Fruit fly (Drosophila melanogaster) whole organism, embryonic: ENCODE measurements around the gene Mgstl.

Source experiments
- Bgb ChIP-seq: fragments of 200-800 bp; sonication (Bioruptor generic); IDR thresholded peaks from 2 replicates; pipeline ENCODE4 v1.3.6; 2022; ENCODE audit warnings: missing biosample characterization, missing genetic modification characterization; ENCODE audit not compliant: partially characterized antibody
- CG11085 ChIP-seq: fragments of 200-800 bp; sonication (Bioruptor generic); IDR thresholded peaks from 2 replicates; pipeline ENCODE4 v1.3.6; 2022; ENCODE audit warnings: missing biosample characterization, missing genetic modification characterization
- CG1233 ChIP-seq: fragments of 200-800 bp; sonication (Bioruptor generic); optimal IDR thresholded peaks from 4 replicates; lab custom pipeline; 2018; ENCODE audit warnings: missing biosample characterization, mild to moderate bottlenecking, missing genetic modification characterization
- CG13296 ChIP-seq: fragments of 200-800 bp; sonication (Bioruptor generic); optimal IDR thresholded peaks from 3 replicates; lab custom pipeline; 2018; ENCODE audit warnings: missing biosample characterization, mild to moderate bottlenecking, missing genetic modification characterization
- CG13624 ChIP-seq: fragments of 200-800 bp; sonication (Bioruptor generic); optimal IDR thresholded peaks from 2 replicates; lab custom pipeline; 2016; ENCODE audit warnings: missing biosample characterization, missing genetic modification characterization
- CG14441 ChIP-seq: fragments of 200-800 bp; sonication (Bioruptor generic); IDR thresholded peaks from 2 replicates; pipeline ENCODE4 v1.3.6; 2022; ENCODE audit warnings: missing biosample characterization, missing genetic modification characterization
- CG15073 ChIP-seq: fragments of 200-800 bp; sonication (Bioruptor generic); optimal IDR thresholded peaks from 2 replicates; lab custom pipeline; 2016; ENCODE audit warnings: missing biosample characterization, missing genetic modification characterization
- CG17328 ChIP-seq: fragments of 200-800 bp; sonication (Bioruptor generic); IDR thresholded peaks from 2 replicates; pipeline ENCODE4 v1.3.6; 2022; ENCODE audit warnings: missing biosample characterization, missing genetic modification characterization
- CG17829 ChIP-seq: fragments of 200-800 bp; optimal IDR thresholded peaks from 2 replicates; lab custom pipeline; 2019; ENCODE audit warnings: missing biosample characterization, mild to moderate bottlenecking, missing genetic modification characterization, moderate library complexity
- CG17912 ChIP-seq: fragments of 200-800 bp; sonication (Bioruptor generic); optimal IDR thresholded peaks from 2 replicates; lab custom pipeline; 2018; ENCODE audit warnings: missing biosample characterization, mild to moderate bottlenecking, missing genetic modification characterization
- CG1792 ChIP-seq: fragments of 200-800 bp; sonication (Bioruptor generic); optimal IDR thresholded peaks from 2 replicates; lab custom pipeline; 2016; ENCODE audit warnings: missing biosample characterization, missing genetic modification characterization
- CG18011 ChIP-seq: fragments of 200-800 bp; sonication (Bioruptor generic); optimal IDR thresholded peaks from 2 replicates; lab custom pipeline; 2017; ENCODE audit warnings: missing biosample characterization, missing genetic modification characterization, mild to moderate bottlenecking, moderate library complexity, missing genotype
- CG30431 ChIP-seq: fragments of 200-800 bp; sonication (Bioruptor generic); optimal IDR thresholded peaks from 2 replicates; lab custom pipeline; 2017; ENCODE audit warnings: missing biosample characterization, missing genetic modification characterization
- CG31224 ChIP-seq: fragments of 200-800 bp; sonication (Bioruptor generic); IDR thresholded peaks from 2 replicates; pipeline ENCODE4 v1.3.6; 2022; ENCODE audit warnings: missing biosample characterization, missing genetic modification characterization
- CG31388 ChIP-seq: fragments of 200-800 bp; sonication (Bioruptor generic); optimal IDR thresholded peaks from 2 replicates; lab custom pipeline; 2016; ENCODE audit warnings: missing biosample characterization, missing genetic modification characterization
- CG3281 ChIP-seq: fragments of 200-800 bp; sonication (Bioruptor generic); optimal IDR thresholded peaks from 3 replicates; lab custom pipeline; 2017; ENCODE audit warnings: missing biosample characterization, mild to moderate bottlenecking, missing genetic modification characterization
- CG6175 ChIP-seq: fragments of 200-800 bp; sonication (Bioruptor generic); IDR thresholded peaks from 3 replicates; pipeline ENCODE4 v1.3.6; 2022; ENCODE audit warnings: missing biosample characterization, missing genetic modification characterization
- CG7987 ChIP-seq: fragments of 200-800 bp; sonication (Bioruptor generic); optimal IDR thresholded peaks from 2 replicates; lab custom pipeline; 2018; ENCODE audit warnings: missing biosample characterization, mild to moderate bottlenecking, missing genetic modification characterization, moderate library complexity
- CG8359 ChIP-seq: fragments of 200-800 bp; sonication (Bioruptor generic); optimal IDR thresholded peaks from 2 replicates; lab custom pipeline; 2017; ENCODE audit warnings: missing biosample characterization, mild to moderate bottlenecking, missing genetic modification characterization, borderline replicate concordance
- CG8765 ChIP-seq: fragments of 200-800 bp; sonication (Bioruptor generic); IDR thresholded peaks from 2 replicates; pipeline ENCODE4 v1.3.6; 2022; ENCODE audit warnings: missing biosample characterization, missing genetic modification characterization
- CG9609 ChIP-seq: fragments of 200-800 bp; sonication (Bioruptor generic); optimal IDR thresholded peaks from 3 replicates; lab custom pipeline; 2016; ENCODE audit warnings: missing biosample characterization, missing genetic modification characterization
- CG9727 ChIP-seq: fragments of 200-800 bp; sonication (Bioruptor generic); optimal IDR thresholded peaks from 3 replicates; lab custom pipeline; 2017; ENCODE audit warnings: missing biosample characterization, mild to moderate bottlenecking, missing genetic modification characterization
- Dek ChIP-seq: fragments of 200-800 bp; sonication (Bioruptor generic); optimal IDR thresholded peaks from 3 replicates; lab custom pipeline; 2019; ENCODE audit warnings: missing biosample characterization, mild to moderate bottlenecking, missing genetic modification characterization, moderate library complexity
- Doc2 ChIP-seq: fragments of 200-800 bp; sonication (Bioruptor generic); IDR thresholded peaks from 2 replicates; pipeline ENCODE4 v1.3.6; 2022; ENCODE audit warnings: missing biosample characterization, missing genetic modification characterization
- Drgx ChIP-seq: fragments of 200-800 bp; sonication (Bioruptor generic); IDR thresholded peaks from 2 replicates; pipeline ENCODE4 v1.3.6; 2022; ENCODE audit warnings: missing biosample characterization, missing genetic modification characterization
- Eip74EF ChIP-seq, 2 experiments: fragments of 200-800 bp in 1 of 2; fragments of >200 bp in 1 of 2; sonication (Bioruptor generic) in 1 of 2; optimal IDR thresholded peaks; 2 replicates each; lab custom pipeline; 2017 to 2019; ENCODE audit warnings: missing biosample characterization in 2 of 2, missing genetic modification characterization in 2 of 2, mild to moderate bottlenecking in 1 of 2, moderate library complexity in 1 of 2
- Hmr ChIP-seq: fragments of 200-800 bp; sonication (Bioruptor generic); optimal IDR thresholded peaks from 3 replicates; lab custom pipeline; 2017; ENCODE audit warnings: mild to moderate bottlenecking, missing biosample characterization, missing genetic modification reagents, missing genetic modification characterization
- Jarid2 ChIP-seq: fragments of 200-800 bp; sonication (Bioruptor generic); optimal IDR thresholded peaks from 3 replicates; lab custom pipeline; 2017; ENCODE audit warnings: mild to moderate bottlenecking, missing biosample characterization, missing genetic modification reagents, missing genetic modification characterization
- Lim3 ChIP-seq: fragments of 200-800 bp; sonication (Bioruptor generic); IDR thresholded peaks from 2 replicates; pipeline ENCODE4 v1.3.6; 2022; ENCODE audit warnings: missing biosample characterization, missing genetic modification characterization
- Sry-δ ChIP-seq: fragments of 200-800 bp; sonication (Bioruptor generic); optimal IDR thresholded peaks from 2 replicates; lab custom pipeline; 2016; ENCODE audit warnings: missing biosample characterization, missing genetic modification characterization
- al ChIP-seq: fragments of 200-800 bp; sonication (Bioruptor generic); IDR thresholded peaks from 2 replicates; pipeline ENCODE4 v1.3.6; 2022; ENCODE audit warnings: missing biosample characterization, missing genetic modification characterization
- crp ChIP-seq, 2 experiments: fragments of 200-800 bp; sonication (Bioruptor generic); optimal IDR thresholded peaks; 2 replicates in 1 of 2; 3 replicates in 1 of 2; lab custom pipeline; 2017; ENCODE audit warnings: missing biosample characterization in 2 of 2, missing genetic modification characterization in 2 of 2, mild to moderate bottlenecking in 1 of 2, moderate library complexity in 1 of 2
- ewg ChIP-seq: fragments of 200-800 bp; sonication (Bioruptor generic); optimal IDR thresholded peaks from 3 replicates; lab custom pipeline; 2017; ENCODE audit warnings: mild to moderate bottlenecking, missing biosample characterization, missing genetic modification reagents, missing genetic modification characterization
- eyg ChIP-seq: fragments of 200-800 bp; sonication (Bioruptor generic); optimal IDR thresholded peaks from 3 replicates; lab custom pipeline; 2016; ENCODE audit warnings: missing biosample characterization, missing genetic modification characterization
- gem ChIP-seq: fragments of 200-800 bp; sonication (Bioruptor generic); optimal IDR thresholded peaks from 2 replicates; lab custom pipeline; 2019; ENCODE audit warnings: missing biosample characterization, mild to moderate bottlenecking, missing genetic modification characterization, moderate library complexity
- hbn ChIP-seq: fragments of 200-800 bp; sonication (Bioruptor generic); IDR thresholded peaks from 2 replicates; pipeline ENCODE4 v1.3.6; 2022; ENCODE audit warnings: missing biosample characterization, missing genetic modification characterization; ENCODE audit not compliant: partially characterized antibody
- ind ChIP-seq: fragments of 200-800 bp; sonication (Bioruptor generic); optimal IDR thresholded peaks from 3 replicates; lab custom pipeline; 2016; ENCODE audit warnings: missing biosample characterization, missing genetic modification characterization
- jing ChIP-seq: fragments of 200-800 bp; sonication (Bioruptor generic); optimal IDR thresholded peaks from 2 replicates; lab custom pipeline; 2018; ENCODE audit warnings: missing biosample characterization, mild to moderate bottlenecking, missing genetic modification characterization
- ken ChIP-seq: fragments of 200-800 bp; sonication (Bioruptor generic); IDR thresholded peaks from 3 replicates; pipeline ENCODE4 v1.3.6; 2022; ENCODE audit warnings: missing biosample characterization, missing genetic modification characterization
- mam ChIP-seq: fragments of 200-800 bp; sonication (Bioruptor generic); optimal IDR thresholded peaks from 3 replicates; lab custom pipeline; 2016; ENCODE audit warnings: missing biosample characterization, missing genetic modification characterization
- nerfin-1 ChIP-seq: fragments of 200-800 bp; sonication (Bioruptor generic); optimal IDR thresholded peaks from 3 replicates; lab custom pipeline; 2019; ENCODE audit warnings: missing biosample characterization, mild to moderate bottlenecking, missing genetic modification characterization, moderate library complexity
- shn ChIP-seq: fragments of 200-800 bp; sonication (Bioruptor generic); optimal IDR thresholded peaks from 3 replicates; lab custom pipeline; 2016; ENCODE audit warnings: missing biosample characterization, missing genetic modification characterization
- sqz ChIP-seq: fragments of 200-800 bp; sonication (Bioruptor generic); optimal IDR thresholded peaks from 3 replicates; lab custom pipeline; 2018; ENCODE audit warnings: missing biosample characterization, mild to moderate bottlenecking, missing genetic modification characterization
- sr ChIP-seq: fragments of 200-800 bp; sonication (Bioruptor generic); IDR thresholded peaks from 3 replicates; pipeline ENCODE4 v1.3.6; 2022; ENCODE audit warnings: missing biosample characterization, missing genetic modification characterization
- trem ChIP-seq: fragments of 200-800 bp; optimal IDR thresholded peaks from 3 replicates; lab custom pipeline; 2019; ENCODE audit warnings: missing biosample characterization, mild to moderate bottlenecking, missing genetic modification characterization, moderate library complexity
- unc-4 ChIP-seq: fragments of 200-800 bp; sonication (Bioruptor generic); IDR thresholded peaks from 2 replicates; pipeline ENCODE4 v1.3.6; 2022; ENCODE audit warnings: missing biosample characterization, missing genetic modification characterization; ENCODE audit not compliant: partially characterized antibody
- unpg ChIP-seq: fragments of 200-800 bp; sonication (Bioruptor generic); optimal IDR thresholded peaks from 3 replicates; lab custom pipeline; 2018; ENCODE audit warnings: missing biosample characterization, mild to moderate bottlenecking, missing genetic modification characterization, moderate library complexity
- zen2 ChIP-seq: fragments of 200-800 bp; sonication (Bioruptor generic); IDR thresholded peaks from 3 replicates; pipeline ENCODE4 v1.3.6; 2022; ENCODE audit warnings: missing biosample characterization, missing genetic modification characterization; ENCODE audit not compliant: partially characterized antibody

Gene Mgstl

DNA sequence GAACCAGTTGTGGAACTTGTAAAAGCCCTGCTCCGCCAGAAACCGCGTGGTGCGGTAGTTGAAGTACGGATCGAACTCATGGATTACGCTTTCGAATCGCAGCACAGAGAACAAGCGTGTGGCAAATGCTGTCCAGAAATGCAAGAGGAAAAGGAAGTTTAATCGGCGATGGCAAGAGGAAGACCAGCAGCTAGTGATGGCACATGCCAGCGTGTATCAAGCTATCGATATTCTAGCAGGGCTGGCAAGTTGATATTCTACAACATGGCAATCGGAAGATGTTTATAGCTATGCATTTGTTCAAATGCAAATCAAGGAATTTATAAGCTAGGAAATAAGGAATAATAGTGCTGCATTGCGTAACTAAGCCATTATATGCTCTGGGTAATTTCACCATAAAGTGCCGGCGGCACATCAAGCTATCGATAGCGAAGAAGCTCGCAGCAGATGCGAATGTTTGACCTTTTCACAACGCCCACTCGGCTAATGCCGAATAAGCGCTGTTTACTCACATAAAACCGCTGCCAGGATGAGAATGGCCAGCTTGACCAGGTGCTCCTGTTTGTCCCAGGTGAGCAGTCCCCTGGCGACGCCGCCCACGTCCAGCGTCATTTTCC is 11.3 kb downstream of the Mgstl start (continued):
- TF ChIP-seq CG13296 (GFP tag; lab: Kevin White, UChicago) (peak; percentile 88), CG31224 (GFP tag; lab: Robert Waterston, UW) (peak; percentile 37; the same call in 1 of the 2 replicates), mam (GFP tag; lab: Kevin White, UChicago) (peak; percentile 74), CG1233 (GFP tag; lab: Kevin White, UChicago) (peak; percentile 84), CG6175 (GFP tag; lab: Robert Waterston, UW) (peak; percentile 40; the same call in 1 of the 3 replicates), unpg (GFP tag; lab: Kevin White, UChicago) (peak; percentile 68), al (GFP tag; lab: Robert Waterston, UW) (peak; percentile 48; the same call in 1 of the 2 replicates), zen2 (GFP tag; lab: Robert Waterston, UW) (no peak; the same call in 2 of the 3 replicates), CG8359 (peak; percentile 39), CG9609 (peak; percentile 55), CG7987 (GFP tag; lab: Kevin White, UChicago) (peak; percentile 94), jing (GFP tag; lab: Kevin White, UChicago) (no peak), sqz (peak; percentile 73), hbn (GFP tag; lab: Robert Waterston, UW) (peak; percentile 66), CG17829 (peak; percentile 58), Drgx (GFP tag; lab: Robert Waterston, UW) (peak; percentile 49; the same call in 1 of the 2 replicates), shn (GFP tag; lab: Kevin White, UChicago) (peak; percentile 68), CG9727 (GFP tag; lab: Kevin White, UChicago) (peak; percentile 85), Eip74EF (GFP tag; optimal IDR thresholded peaks at IDR 0.05; lab: Kevin White, UChicago) (peak in 1 of 2 experiments; percentile 30), gem (tag; lab: Kevin White, UChicago) (peak; percentile 53), unc-4 (GFP tag; lab: Robert Waterston, UW) (peak; percentile 74), CG1792 (GFP tag; lab: Kevin White, UChicago) (peak; percentile 75), CG17328 (peak; percentile 78), trem (tag; lab: Kevin White, UChicago) (peak; percentile 71), CG13624 (GFP tag; lab: Kevin White, UChicago) (peak; percentile 71), Hmr (GFP tag; lab: Kevin White, UChicago) (peak; percentile 92), sr (peak; percentile 81; the same call in 2 of the 3 replicates), eyg (GFP tag; lab: Kevin White, UChicago) (peak; percentile 51), Dek (tag; lab: Kevin White, UChicago) (peak; percentile 35), CG14441 (peak; percentile 57; the same call in 1 of the 2 replicates), Jarid2 (GFP tag; lab: Kevin White, UChicago) (peak; percentile 58), CG3281 (GFP tag; lab: Kevin White, UChicago) (peak; percentile 88), CG11085 (GFP tag; lab: Robert Waterston, UW) (peak; percentile 77; the same call in 1 of the 2 replicates), ind (GFP tag; lab: Kevin White, UChicago) (peak; percentile 53), ken (peak; percentile 74; the same call in 2 of the 3 replicates), CG18011 (GFP tag; lab: Kevin White, UChicago) (peak; percentile 60), CG17912 (GFP tag; lab: Kevin White, UChicago) (peak; percentile 84), CG8765 (GFP tag; lab: Robert Waterston, UW) (peak; percentile 45), Sry-δ (GFP tag; lab: Kevin White, UChicago) (peak; percentile 96), ewg (GFP tag; lab: Kevin White, UChicago) (peak; percentile 59), CG31388 (GFP tag; lab: Kevin White, UChicago) (no peak), nerfin-1 (tag; lab: Kevin White, UChicago) (peak; percentile 69), Bgb (GFP tag; lab: Robert Waterston, UW) (peak; percentile 87), CG30431 (GFP tag; lab: Kevin White, UChicago) (peak; percentile 50), CG15073 (GFP tag; lab: Kevin White, UChicago) (no peak), crp (GFP tag; optimal IDR thresholded peaks at IDR 0.05; lab: Kevin White, UChicago) (peak in 1 of 2 experiments; percentile 67), Lim3 (GFP tag; lab: Robert Waterston, UW) (no peak), Doc2 (GFP tag; lab: Robert Waterston, UW) (no peak)
